Worm (Caenorhabditis elegans) whole organism, L1 larva: ENCODE measurements around the gene pup-2.

Source experiments
- C16A3.4 ChIP-seq: fragments of 150-350 bp; optimal IDR thresholded peaks from 2 replicates; lab custom pipeline; 2014; ENCODE audit warnings: missing biosample characterization, missing genetic modification characterization
- F16B12.6 ChIP-seq: fragments of 150-350 bp; optimal IDR thresholded peaks from 2 replicates; lab custom pipeline; 2014; ENCODE audit warnings: missing biosample characterization, missing genetic modification characterization
- aha-1 ChIP-seq: fragments of 150-350 bp; optimal IDR thresholded peaks from 2 replicates; lab custom pipeline; 2014; ENCODE audit warnings: missing biosample characterization, missing genetic modification characterization
- ama-1 ChIP-seq: fragments of 150-350 bp; optimal IDR thresholded peaks from 2 replicates; lab custom pipeline; 2014
- blmp-1 ChIP-seq: fragments of 150-350 bp; optimal IDR thresholded peaks from 2 replicates; lab custom pipeline; 2014; ENCODE audit warnings: missing biosample characterization, missing genetic modification characterization
- ceh-63 ChIP-seq: fragments of 200-800 bp; sonication (Bioruptor generic); optimal IDR thresholded peaks from 2 replicates; lab custom pipeline; 2018; ENCODE audit warnings: mild to moderate bottlenecking, missing genetic modification characterization, missing compliant biosample characterization
- ceh-8 ChIP-seq: fragments of 200-800 bp; sonication (Bioruptor generic); optimal IDR thresholded peaks from 2 replicates; lab custom pipeline; 2018; ENCODE audit warnings: mild to moderate bottlenecking, missing genetic modification characterization, moderate library complexity, missing compliant biosample characterization
- ceh-82 ChIP-seq, 3 experiments: fragments of 150-350 bp in 1 of 3; sonication (generic microtip) in 2 of 3; optimal IDR thresholded peaks; 2 replicates each; lab custom pipeline; 2014 to 2017; ENCODE audit warnings: missing biosample characterization in 3 of 3, missing genetic modification characterization in 3 of 3
- ceh-88 ChIP-seq: fragments of 200-800 bp; sonication (Bioruptor generic); IDR thresholded peaks from 2 replicates; pipeline ENCODE4 v1.3.6; 2022; ENCODE audit warnings: missing genetic modification characterization, missing compliant biosample characterization
- ceh-90 ChIP-seq: sonication (generic microtip); optimal IDR thresholded peaks from 2 replicates; lab custom pipeline; 2016; ENCODE audit warnings: missing genetic modification characterization, missing compliant biosample characterization
- efl-1 ChIP-seq, 4 experiments: fragments of 150-350 bp; optimal IDR thresholded peaks in 3 of 4; peaks in 1 of 4; 1 replicate in 1 of 4; 2 replicates in 3 of 4; lab custom pipeline; 2014; ENCODE audit warnings: missing biosample characterization in 2 of 4, missing genetic modification characterization in 2 of 4, missing genetic modification reagents in 2 of 4
- elt-2 ChIP-seq: sonication (generic microtip); optimal IDR thresholded peaks from 2 replicates; lab custom pipeline; 2016; ENCODE audit warnings: missing genetic modification characterization, mild to moderate bottlenecking, inconsistent platforms, missing compliant biosample characterization, missing genetic modification reagents
- elt-3 ChIP-seq, 6 experiments: fragments of 150-350 bp in 1 of 6; sonication (generic microtip); optimal IDR thresholded peaks; 2 replicates each; lab custom pipeline; 2017 to 2018; ENCODE audit warnings: missing biosample characterization in 6 of 6, missing genetic modification characterization in 6 of 6, inconsistent platforms in 1 of 6
- hlh-4 ChIP-seq: sonication (generic microtip); optimal IDR thresholded peaks from 2 replicates; lab custom pipeline; 2016; ENCODE audit warnings: mild to moderate bottlenecking, missing genetic modification characterization, missing compliant biosample characterization
- lin-14 ChIP-seq: fragments of 200-800 bp; sonication (Bioruptor generic); optimal IDR thresholded peaks from 2 replicates; lab custom pipeline; 2018; ENCODE audit warnings: mild to moderate bottlenecking, missing genetic modification characterization, moderate library complexity, missing compliant biosample characterization
- lin-15B ChIP-seq: fragments of 150-350 bp; sonication (generic microtip); optimal IDR thresholded peaks from 3 replicates; lab custom pipeline; 2014; ENCODE audit warnings: missing biosample characterization, missing genetic modification characterization
- lin-35 ChIP-seq, 2 experiments: fragments of 150-350 bp; optimal IDR thresholded peaks; 2 replicates each; lab custom pipeline; 2014; ENCODE audit warnings: missing biosample characterization in 2 of 2, missing genetic modification characterization in 2 of 2, missing genetic modification reagents in 2 of 2
- lsy-2 ChIP-seq, 2 experiments: fragments of 150-350 bp; optimal IDR thresholded peaks; 2 replicates each; lab custom pipeline; 2014; ENCODE audit warnings: missing biosample characterization in 2 of 2, missing genetic modification characterization in 2 of 2
- mab-9 ChIP-seq: fragments of 200-800 bp; sonication (Bioruptor generic); IDR thresholded peaks from 2 replicates; pipeline ENCODE4 v1.3.6; 2022; ENCODE audit warnings: missing genetic modification reagents, missing genetic modification characterization, missing compliant biosample characterization
- mdl-1 ChIP-seq, 2 experiments: fragments of 150-350 bp; optimal IDR thresholded peaks; 2 replicates each; lab custom pipeline; 2014 to 2017; ENCODE audit warnings: missing biosample characterization in 2 of 2, missing genetic modification characterization in 2 of 2, inconsistent platforms in 1 of 2
- mep-1 ChIP-seq: fragments of 150-350 bp; optimal IDR thresholded peaks from 2 replicates; lab custom pipeline; 2014; ENCODE audit warnings: missing biosample characterization, missing genetic modification characterization
- nhr-11 ChIP-seq: fragments of 150-350 bp; optimal IDR thresholded peaks from 2 replicates; lab custom pipeline; 2014; ENCODE audit warnings: missing biosample characterization, missing genetic modification characterization
- nhr-19 ChIP-seq: fragments of 200-800 bp; sonication (Bioruptor generic); conservative IDR thresholded peaks from 2 replicates; pipeline ENCODE4 v1.3.6; 2022; ENCODE audit warnings: missing genetic modification characterization, missing compliant biosample characterization
- nhr-20 ChIP-seq: sonication (generic microtip); optimal IDR thresholded peaks from 2 replicates; lab custom pipeline; 2016; ENCODE audit warnings: mild to moderate bottlenecking, missing genetic modification characterization, missing compliant biosample characterization
- nhr-28 ChIP-seq: fragments of 150-350 bp; optimal IDR thresholded peaks from 2 replicates; lab custom pipeline; 2014; ENCODE audit warnings: missing biosample characterization, missing genetic modification characterization
- nhr-71 ChIP-seq: sonication (generic microtip); optimal IDR thresholded peaks from 2 replicates; lab custom pipeline; 2016; ENCODE audit warnings: mild to moderate bottlenecking, missing genetic modification characterization, moderate library complexity, missing compliant biosample characterization
- nhr-77 ChIP-seq: fragments of 150-350 bp; optimal IDR thresholded peaks from 2 replicates; lab custom pipeline; 2014; ENCODE audit warnings: missing biosample characterization, missing genetic modification characterization
- pag-3 ChIP-seq: sonication (generic microtip); optimal IDR thresholded peaks from 2 replicates; lab custom pipeline; 2017; ENCODE audit warnings: missing genetic modification characterization, mild to moderate bottlenecking, missing compliant biosample characterization, antibody characterized with exemption, borderline replicate concordance; ENCODE audit not compliant: insufficient read depth
- pax-3 ChIP-seq: fragments of 200-800 bp; sonication (Bioruptor generic); optimal IDR thresholded peaks from 2 replicates; lab custom pipeline; 2018; ENCODE audit warnings: mild to moderate bottlenecking, missing genetic modification characterization, moderate library complexity, missing compliant biosample characterization
- pqm-1 ChIP-seq: sonication (generic microtip); optimal IDR thresholded peaks from 3 replicates; lab custom pipeline; 2017; ENCODE audit warnings: missing biosample characterization, missing genetic modification characterization
- rnt-1 ChIP-seq: sonication (generic microtip); optimal IDR thresholded peaks from 2 replicates; lab custom pipeline; 2016; ENCODE audit warnings: mild to moderate bottlenecking, missing genetic modification characterization, moderate library complexity, missing compliant biosample characterization
- snu-23 ChIP-seq: sonication (generic microtip); optimal IDR thresholded peaks from 2 replicates; lab custom pipeline; 2016; ENCODE audit warnings: missing genetic modification characterization, missing compliant biosample characterization
- sptf-1 ChIP-seq: fragments of 150-350 bp; optimal IDR thresholded peaks from 2 replicates; lab custom pipeline; 2014; ENCODE audit warnings: missing biosample characterization, missing genetic modification characterization
- tbx-2 ChIP-seq: sonication (generic microtip); optimal IDR thresholded peaks from 2 replicates; lab custom pipeline; 2016; ENCODE audit warnings: missing genetic modification characterization, missing compliant biosample characterization
- unc-130 ChIP-seq: fragments of 150-350 bp; optimal IDR thresholded peaks from 2 replicates; lab custom pipeline; 2017; ENCODE audit warnings: missing biosample characterization, missing genetic modification characterization, inconsistent platforms
- unc-30 ChIP-seq: sonication (generic microtip); optimal IDR thresholded peaks from 2 replicates; lab custom pipeline; 2017; ENCODE audit warnings: missing biosample characterization, missing genetic modification characterization
- unc-86 ChIP-seq: sonication (generic microtip); optimal IDR thresholded peaks from 2 replicates; lab custom pipeline; 2016; ENCODE audit warnings: missing genetic modification characterization, missing compliant biosample characterization
- vab-15 ChIP-seq: sonication (generic microtip); optimal IDR thresholded peaks from 2 replicates; lab custom pipeline; 2017; ENCODE audit warnings: missing genotype, mild to moderate bottlenecking, missing genetic modification characterization, missing compliant biosample characterization
- xbp-1 ChIP-seq: sonication (generic microtip); optimal IDR thresholded peaks from 2 replicates; lab custom pipeline; 2016; ENCODE audit warnings: missing genetic modification characterization, missing compliant biosample characterization
- zag-1 ChIP-seq: fragments of 150-350 bp; optimal IDR thresholded peaks from 2 replicates; lab custom pipeline; 2014; ENCODE audit warnings: missing biosample characterization, missing genetic modification characterization
- ztf-4 ChIP-seq: fragments of 150-350 bp; optimal IDR thresholded peaks from 2 replicates; lab custom pipeline; 2014; ENCODE audit warnings: missing biosample characterization, missing genetic modification characterization

pup-2 gene

DNA sequence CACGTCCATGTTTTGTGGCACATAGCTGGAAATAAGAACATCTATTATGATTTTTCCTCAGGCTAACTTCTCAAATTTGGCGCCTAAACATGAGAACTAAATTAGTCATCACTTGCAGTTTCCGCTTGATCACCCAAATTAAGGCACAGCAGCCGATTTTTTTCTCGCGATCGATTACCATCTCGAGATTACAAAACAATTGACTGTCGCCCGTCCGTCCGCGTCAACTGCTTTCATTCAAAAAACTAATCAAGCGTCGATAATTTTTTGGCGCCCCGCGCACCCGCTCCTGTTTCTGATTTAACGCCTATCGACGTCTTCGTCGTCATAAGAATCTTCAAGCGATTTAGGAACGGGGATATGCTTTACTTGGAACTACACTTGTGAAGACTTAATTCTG lies 48.0 kb upstream of the pup-2 start:
- TF ChIP-seq F16B12.6 (no peak), xbp-1 (no peak), unc-30 (no peak), unc-130 (tag; lab: Kevin White, UChicago) (peak; percentile 44)

DNA sequence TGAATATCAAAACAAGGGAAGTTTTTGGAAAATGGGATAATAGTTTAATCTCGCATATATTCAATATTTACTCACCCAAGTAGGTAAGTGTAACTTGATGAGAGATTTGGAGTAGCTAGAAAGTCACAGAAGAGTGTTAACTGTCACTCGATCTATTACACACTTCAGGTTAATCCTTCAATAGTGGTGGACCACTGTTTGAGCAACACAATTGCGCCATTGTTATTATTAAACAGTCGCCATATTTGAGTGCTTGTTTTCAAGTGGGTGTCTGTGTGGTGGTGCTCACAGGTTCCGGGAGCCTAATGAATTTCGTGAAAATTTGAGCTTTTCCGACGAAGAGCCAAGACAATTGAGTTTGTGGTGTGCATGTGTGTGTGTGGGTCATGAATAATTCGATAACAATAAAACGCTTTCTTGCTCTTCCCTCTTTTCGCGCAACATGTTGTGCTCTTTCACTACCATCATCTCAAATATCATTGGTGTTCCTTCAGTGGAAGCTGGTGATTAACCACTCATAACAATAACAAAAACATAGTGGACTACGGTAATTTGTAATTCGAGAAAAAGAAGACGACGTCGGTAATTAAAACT lies 46.7 kb upstream of the pup-2 start:
- no peak for TF ChIP-seq efl-1 (optimal IDR thresholded peaks at IDR 0.05; lab: Kevin White, UChicago)
- TF ChIP-seq efl-1 (GFP tag; optimal IDR thresholded peaks at IDR 0.05 in 1 of 2; lab: Kevin White, UChicago), result peak in 1 of 2 experiments; percentile 8
- TF ChIP-seq ceh-82 (tag; optimal IDR thresholded peaks at IDR 0.05; lab: Kevin White, UChicago), result no peak
- no peak for TF ChIP-seq mep-1 (tag; lab: Kevin White, UChicago)
- TF ChIP-seq nhr-11 (tag; lab: Kevin White, UChicago), result no peak
- TF ChIP-seq elt-3 (tag; optimal IDR thresholded peaks at IDR 0.05; lab: Kevin White, UChicago), result no peak
- TF ChIP-seq C16A3.4 (tag; lab: Kevin White, UChicago), result no peak
- TF ChIP-seq ceh-90 (tag; lab: Kevin White, UChicago), result no peak

DNA sequence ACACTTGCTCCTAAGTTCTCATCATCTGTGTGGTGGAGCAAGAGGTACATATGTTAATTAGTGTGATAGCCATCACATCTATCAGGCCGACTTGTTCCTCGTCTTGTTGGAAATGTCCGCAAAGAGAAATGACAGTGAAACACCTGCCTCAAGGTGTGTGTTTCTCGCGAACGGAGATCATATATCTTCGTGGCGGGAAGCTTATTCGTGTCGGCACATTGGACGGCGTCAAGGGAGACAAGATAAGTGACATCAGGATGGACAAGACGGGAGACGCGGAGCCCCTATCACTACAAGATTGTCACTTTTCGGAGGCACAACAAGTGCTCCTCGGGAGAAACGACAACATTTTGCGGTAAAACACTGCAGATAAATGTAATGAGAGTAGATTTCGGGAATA lies 46.0 kb upstream of the pup-2 start:
- TF ChIP-seq ceh-88 (GFP tag; lab: Robert Waterston, UW) (no peak), tbx-2 (peak; percentile 15), blmp-1 (tag; lab: Kevin White, UChicago) (no peak), unc-86 (no peak), ceh-82 (tag; optimal IDR thresholded peaks at IDR 0.05; lab: Kevin White, UChicago) (no peak)

DNA sequence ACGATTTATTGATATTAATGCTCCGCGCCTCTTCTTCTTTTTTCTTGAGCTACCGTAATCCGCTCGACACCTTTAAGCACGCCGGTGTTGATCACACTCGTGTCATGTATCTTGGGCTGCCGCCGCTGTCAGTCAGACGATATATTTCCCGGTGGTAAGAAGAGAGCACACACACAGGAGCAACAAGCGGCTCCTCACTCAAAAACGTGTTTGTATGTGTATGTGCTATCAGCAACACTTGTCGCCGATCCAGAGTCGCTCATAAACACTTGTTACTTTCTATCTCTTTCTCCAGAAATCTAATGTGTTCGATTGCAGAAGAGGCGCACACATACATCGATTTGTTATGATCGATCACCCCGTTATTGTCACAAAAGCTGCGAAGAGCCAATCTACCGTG lies 45.2 kb upstream of the pup-2 start:
- TF ChIP-seq tbx-2 (peak; percentile 96), ceh-90 (tag; lab: Kevin White, UChicago) (no peak), mab-9 (GFP tag; lab: Robert Waterston, UW) (no peak), unc-130 (tag; lab: Kevin White, UChicago) (no peak), mdl-1 (tag; optimal IDR thresholded peaks at IDR 0.05; lab: Kevin White, UChicago) (peak in 1 of 2 experiments; percentile 1), lin-14 (GFP tag; lab: Kevin White, UChicago) (peak; percentile 65), snu-23 (GFP tag; lab: Kevin White, UChicago) (peak; percentile 5), ceh-8 (GFP tag; lab: Kevin White, UChicago) (no peak), aha-1 (tag; lab: Kevin White, UChicago) (no peak), pag-3 (tag; lab: Kevin White, UChicago) (no peak), F16B12.6 (no peak), vab-15 (tag; lab: Kevin White, UChicago) (no peak), nhr-77 (tag; lab: Kevin White, UChicago) (no peak), nhr-28 (tag; lab: Kevin White, UChicago) (no peak), pax-3 (tag; lab: Kevin White, UChicago) (no peak), sptf-1 (tag; lab: Kevin White, UChicago) (no peak), nhr-11 (tag; lab: Kevin White, UChicago) (no peak), lin-15B (no peak), ceh-63 (GFP tag; lab: Kevin White, UChicago) (no peak), nhr-20 (tag; lab: Kevin White, UChicago) (no peak), ztf-4 (tag; lab: Kevin White, UChicago) (no peak), efl-1 (optimal IDR thresholded peaks at IDR 0.05; lab: Kevin White, UChicago) (no peak), efl-1 (GFP tag; optimal IDR thresholded peaks at IDR 0.05 in 1 of 2; lab: Kevin White, UChicago) (peak in 1 of 2 experiments; percentile 74), zag-1 (tag; lab: Kevin White, UChicago) (no peak), nhr-19 (GFP tag; lab: Robert Waterston, UW) (no peak), rnt-1 (tag; lab: Kevin White, UChicago) (peak; percentile 41), unc-30 (no peak), nhr-71 (tag; lab: Kevin White, UChicago) (peak; percentile 27), blmp-1 (tag; lab: Kevin White, UChicago) (no peak), ama-1 (lab: Kevin White, UChicago) (no peak), lsy-2 (tag; optimal IDR thresholded peaks at IDR 0.05; lab: Kevin White, UChicago) (peak; percentile 40 to 73), lin-35 (GFP tag; optimal IDR thresholded peaks at IDR 0.05; lab: Kevin White, UChicago) (no peak), hlh-4 (tag; lab: Kevin White, UChicago) (no peak), pqm-1 (tag; lab: Kevin White, UChicago) (no peak), elt-2 (tag; lab: Kevin White, UChicago) (peak; percentile 29)
